Fruit fly (Drosophila melanogaster) whole organism, wandering third instar larva: Measurements from ENCODE around the gene Tep2.

Source experiments
- Abd-B ChIP-seq: fragments of >200 bp; optimal IDR thresholded peaks from 2 replicates; lab custom pipeline; 2017; ENCODE audit warnings: missing biosample characterization, missing genetic modification characterization
- CG32264 ChIP-seq: fragments of 200-800 bp; sonication (Bioruptor generic); optimal IDR thresholded peaks from 2 replicates; lab custom pipeline; 2016; ENCODE audit warnings: missing biosample characterization, missing genetic modification characterization
- CG9705 ChIP-seq: fragments of 200-800 bp; sonication (Bioruptor generic); optimal IDR thresholded peaks from 2 replicates; lab custom pipeline; 2018; ENCODE audit warnings: missing biosample characterization, mild to moderate bottlenecking, missing genetic modification characterization
- CrebA ChIP-seq: fragments of 200-800 bp; sonication (Bioruptor generic); optimal IDR thresholded peaks from 2 replicates; lab custom pipeline; 2016; ENCODE audit warnings: missing biosample characterization, mild to moderate bottlenecking, missing genetic modification characterization, borderline replicate concordance
- Dfd ChIP-seq: fragments of >200 bp; optimal IDR thresholded peaks from 2 replicates; lab custom pipeline; 2017; ENCODE audit warnings: missing biosample characterization, missing genetic modification characterization
- Dif ChIP-seq: fragments of 200-275, 200-300 bp; sonication (Bioruptor generic); optimal IDR thresholded peaks from 2 replicates; lab custom pipeline; 2018; ENCODE audit warnings: missing biosample characterization, missing genetic modification characterization; ENCODE audit not compliant: partially characterized antibody
- GATAd ChIP-seq: sonication (Bioruptor generic); optimal IDR thresholded peaks from 2 replicates; lab custom pipeline; 2016; ENCODE audit warnings: missing biosample characterization, missing genetic modification characterization
- HLH106 ChIP-seq: fragments of 200-800 bp; optimal IDR thresholded peaks from 3 replicates; lab custom pipeline; 2019; ENCODE audit warnings: missing biosample characterization, mild to moderate bottlenecking, missing genetic modification characterization, moderate library complexity
- Hnf4 ChIP-seq: fragments of 200-800 bp; sonication (Bioruptor generic); optimal IDR thresholded peaks from 2 replicates; lab custom pipeline; 2016; ENCODE audit warnings: missing biosample characterization, mild to moderate bottlenecking, missing genetic modification characterization
- Hr78 ChIP-seq: fragments of >200 bp; optimal IDR thresholded peaks from 2 replicates; lab custom pipeline; 2017; ENCODE audit warnings: missing biosample characterization, missing genetic modification characterization
- Hr83 ChIP-seq: fragments of 200-300 bp; sonication (Bioruptor generic); optimal IDR thresholded peaks from 2 replicates; lab custom pipeline; 2016; ENCODE audit warnings: missing biosample characterization, mild to moderate bottlenecking, missing genetic modification characterization, moderate library complexity; ENCODE audit not compliant: poor library complexity, severe bottlenecking
- Jra ChIP-seq: sonication (Bioruptor generic); optimal IDR thresholded peaks from 2 replicates; lab custom pipeline; 2016; ENCODE audit warnings: missing biosample characterization, missing genetic modification characterization
- Mio ChIP-seq: sonication (Bioruptor generic); optimal IDR thresholded peaks from 2 replicates; lab custom pipeline; 2016; ENCODE audit warnings: missing biosample characterization, missing genetic modification characterization
- Myc ChIP-seq: fragments of >200 bp; optimal IDR thresholded peaks from 2 replicates; lab custom pipeline; 2017
- N ChIP-seq: fragments of >200 bp; optimal IDR thresholded peaks from 2 replicates; lab custom pipeline; 2018; ENCODE audit warnings: missing biosample characterization, missing external identifiers, missing genetic modification characterization
- OdsH ChIP-seq: fragments of 200-800 bp; sonication (Bioruptor generic); optimal IDR thresholded peaks from 2 replicates; lab custom pipeline; 2016; ENCODE audit warnings: missing biosample characterization, mild to moderate bottlenecking, missing genetic modification characterization
- Rel ChIP-seq, 2 experiments: fragments of 200-800 bp; sonication (Bioruptor generic) in 1 of 2; optimal IDR thresholded peaks; 2 replicates in 1 of 2; 3 replicates in 1 of 2; lab custom pipeline; 2016 to 2019; ENCODE audit warnings: mild to moderate bottlenecking in 2 of 2, missing biosample characterization in 2 of 2, missing genetic modification characterization in 2 of 2, moderate library complexity in 1 of 2
- Sp1 ChIP-seq: fragments of 200-800 bp; sonication (Bioruptor generic); optimal IDR thresholded peaks from 3 replicates; lab custom pipeline; 2019; ENCODE audit warnings: missing biosample characterization, mild to moderate bottlenecking, missing genetic modification characterization, moderate library complexity
- Vsx2 ChIP-seq: fragments of 200-300, 225-300 bp; sonication (Bioruptor generic); optimal IDR thresholded peaks from 2 replicates; lab custom pipeline; 2018; ENCODE audit warnings: missing biosample characterization, missing genetic modification characterization; ENCODE audit not compliant: partially characterized antibody
- br ChIP-seq: fragments of 200-800 bp; sonication (Bioruptor generic); optimal IDR thresholded peaks from 2 replicates; lab custom pipeline; 2016; ENCODE audit warnings: missing biosample characterization, missing genetic modification characterization
- brk ChIP-seq: fragments of 200-800 bp; sonication (Bioruptor generic); optimal IDR thresholded peaks from 2 replicates; lab custom pipeline; 2016; ENCODE audit warnings: missing biosample characterization, mild to moderate bottlenecking, missing genetic modification characterization
- dl ChIP-seq, 2 experiments: fragments of 175-275, 200-275 bp in 1 of 2; fragments of 200-275 bp in 1 of 2; sonication (Bioruptor generic); optimal IDR thresholded peaks; lab custom pipeline; 2018; ENCODE audit warnings: mild to moderate bottlenecking in 2 of 2, missing biosample characterization in 2 of 2, missing genetic modification characterization in 2 of 2, moderate library complexity in 2 of 2; ENCODE audit not compliant: partially characterized antibody in 2 of 2, insufficient read depth in 1 of 2
- dmrt93B ChIP-seq: fragments of 200-800 bp; sonication (Bioruptor generic); optimal IDR thresholded peaks from 2 replicates; lab custom pipeline; 2018; ENCODE audit warnings: missing biosample characterization, mild to moderate bottlenecking, missing genetic modification characterization
- dsf ChIP-seq: sonication (Bioruptor generic); optimal IDR thresholded peaks from 2 replicates; lab custom pipeline; 2016; ENCODE audit warnings: missing biosample characterization, missing genetic modification characterization, borderline replicate concordance
- ey ChIP-seq: fragments of 200-800 bp; sonication (Bioruptor generic); optimal IDR thresholded peaks from 2 replicates; lab custom pipeline; 2016; ENCODE audit warnings: missing biosample characterization, missing genetic modification characterization
- foxo ChIP-seq, 2 experiments: fragments of 200-800 bp; sonication (Bioruptor generic); optimal IDR thresholded peaks; 2 replicates in 1 of 2; 3 replicates in 1 of 2; lab custom pipeline; 2016 to 2017; ENCODE audit warnings: missing biosample characterization in 2 of 2, missing genetic modification characterization in 2 of 2
- fru ChIP-seq: fragments of 200-800 bp; sonication (Bioruptor generic); optimal IDR thresholded peaks from 3 replicates; lab custom pipeline; 2016; ENCODE audit warnings: missing biosample characterization, mild to moderate bottlenecking, missing genetic modification characterization
- h ChIP-seq: fragments of 200-800 bp; sonication (Bioruptor generic); optimal IDR thresholded peaks from 3 replicates; lab custom pipeline; 2016; ENCODE audit warnings: missing biosample characterization, mild to moderate bottlenecking, missing genetic modification characterization
- jim ChIP-seq: fragments of 175-275, 200-325 bp; sonication (Bioruptor generic); optimal IDR thresholded peaks from 2 replicates; lab custom pipeline; 2016; ENCODE audit warnings: missing biosample characterization, mild to moderate bottlenecking, missing genetic modification characterization
- lola ChIP-seq: fragments of >200 bp; optimal IDR thresholded peaks from 2 replicates; lab custom pipeline; 2017; ENCODE audit warnings: missing biosample characterization, missing genetic modification characterization
- pan ChIP-seq: fragments of >200 bp; optimal IDR thresholded peaks from 2 replicates; lab custom pipeline; 2017
- psq ChIP-seq: fragments of 200-800 bp; sonication (Bioruptor generic); optimal IDR thresholded peaks from 3 replicates; lab custom pipeline; 2017; ENCODE audit warnings: missing biosample characterization, mild to moderate bottlenecking, missing genetic modification characterization, moderate library complexity
- rgr ChIP-seq: fragments of 200-800 bp; sonication (Bioruptor generic); optimal IDR thresholded peaks from 3 replicates; lab custom pipeline; 2016; ENCODE audit warnings: missing biosample characterization, mild to moderate bottlenecking, missing genetic modification characterization
- sage ChIP-seq: fragments of 200-800 bp; sonication (Bioruptor generic); optimal IDR thresholded peaks from 2 replicates; lab custom pipeline; 2016; ENCODE audit warnings: missing biosample characterization, mild to moderate bottlenecking, missing genetic modification characterization
- sv ChIP-seq: fragments of 200-800 bp; sonication (Bioruptor generic); optimal IDR thresholded peaks from 3 replicates; lab custom pipeline; 2016; ENCODE audit warnings: missing biosample characterization, missing genetic modification characterization
- tai ChIP-seq: sonication (Bioruptor generic); optimal IDR thresholded peaks from 2 replicates; lab custom pipeline; 2016; ENCODE audit warnings: missing biosample characterization, missing genetic modification characterization
- usp ChIP-seq: fragments of >200 bp; optimal IDR thresholded peaks from 2 replicates; lab custom pipeline; 2017; ENCODE audit warnings: missing biosample characterization, missing genetic modification characterization
- woc ChIP-seq: sonication (Bioruptor generic); optimal IDR thresholded peaks from 2 replicates; lab custom pipeline; 2016; ENCODE audit warnings: missing biosample characterization, mild to moderate bottlenecking, missing genetic modification characterization

Gene Tep2

dm6 chr2L:7703534-7703933 lies 2.1 kb upstream of the Tep2 start:
- peak; percentile 61 for TF ChIP-seq dmrt93B (GFP tag; lab: Kevin White, UChicago)
- TF ChIP-seq Rel (GFP tag; optimal IDR thresholded peaks at IDR 0.05; lab: Kevin White, UChicago) = no peak
- TF ChIP-seq Rel (tag; optimal IDR thresholded peaks at IDR 0.05; lab: Kevin White, UChicago) = no peak
- no peak for TF ChIP-seq N (GFP tag; lab: Kevin White, UChicago)
- no peak for TF ChIP-seq CrebA
- no peak for TF ChIP-seq brk (GFP tag; lab: Kevin White, UChicago)
- peak; percentile 77 for TF ChIP-seq h (GFP tag; lab: Kevin White, UChicago)
- TF ChIP-seq Hnf4 (GFP tag; lab: Kevin White, UChicago) = peak; percentile 67
- peak; percentile 74 for TF ChIP-seq rgr
- TF ChIP-seq fru (GFP tag; lab: Kevin White, UChicago) = peak; percentile 79
- TF ChIP-seq Dfd = no peak
- no peak for TF ChIP-seq Vsx2
- no peak for TF ChIP-seq jim (GFP tag; lab: Kevin White, UChicago)
- TF ChIP-seq dsf (GFP tag; lab: Kevin White, UChicago) = no peak
- TF ChIP-seq pan = no peak
- TF ChIP-seq foxo (GFP tag; optimal IDR thresholded peaks at IDR 0.05; lab: Kevin White, UChicago) = peak in 1 of 2 experiments; percentile 79
- TF ChIP-seq ey (GFP tag; lab: Kevin White, UChicago) = peak; percentile 82
- TF ChIP-seq br (GFP tag; lab: Kevin White, UChicago) = peak; percentile 84
- TF ChIP-seq Hr78 (GFP tag; lab: Kevin White, UChicago) = no peak
- TF ChIP-seq CG9705 (GFP tag; lab: Kevin White, UChicago) = peak; percentile 42
- TF ChIP-seq CG32264 (GFP tag; lab: Kevin White, UChicago) = peak; percentile 30
- TF ChIP-seq Abd-B (GFP tag; lab: Kevin White, UChicago) = no peak
- no peak for TF ChIP-seq sage (GFP tag; lab: Kevin White, UChicago)
- TF ChIP-seq Mio (GFP tag; lab: Kevin White, UChicago) = no peak
- TF ChIP-seq Sp1 = peak; percentile 77
- peak; percentile 75 for TF ChIP-seq tai (GFP tag; lab: Kevin White, UChicago)
- TF ChIP-seq dl (GFP tag; optimal IDR thresholded peaks at IDR 0.05; lab: Kevin White, UChicago; ENCODE audit: insufficient read depth in 1 of 2, partially characterized antibody in 2 of 2) = no peak
- peak; percentile 82 for TF ChIP-seq HLH106 (tag; lab: Kevin White, UChicago)
- no peak for TF ChIP-seq lola (GFP tag; lab: Kevin White, UChicago)
- peak; percentile 37 for TF ChIP-seq woc
- TF ChIP-seq Jra = peak; percentile 34
- TF ChIP-seq sv (GFP tag; lab: Kevin White, UChicago) = no peak
- no peak for TF ChIP-seq Dif (GFP tag; lab: Kevin White, UChicago)
- no peak for TF ChIP-seq Hr83 (GFP tag; lab: Kevin White, UChicago)
- TF ChIP-seq OdsH (GFP tag; lab: Kevin White, UChicago) = peak; percentile 79
- no peak for TF ChIP-seq Myc
- TF ChIP-seq GATAd (GFP tag; lab: Kevin White, UChicago) = no peak
- no peak for TF ChIP-seq usp (GFP tag; lab: Kevin White, UChicago)
- TF ChIP-seq psq (GFP tag; lab: Kevin White, UChicago) = peak; percentile 67
- TF ChIP-seq, all 38 proteins: peak for 17

- TF ChIP-seq jim (GFP tag; lab: Kevin White, UChicago) (no peak), N (GFP tag; lab: Kevin White, UChicago) (no peak), brk (GFP tag; lab: Kevin White, UChicago) (peak; percentile 5), br (GFP tag; lab: Kevin White, UChicago) (no peak), fru (GFP tag; lab: Kevin White, UChicago) (peak; percentile 90), Hnf4 (GFP tag; lab: Kevin White, UChicago) (peak; percentile 36), h (GFP tag; lab: Kevin White, UChicago) (peak; percentile 42), Vsx2 (no peak), ey (GFP tag; lab: Kevin White, UChicago) (peak; percentile 38), lola (GFP tag; lab: Kevin White, UChicago) (no peak), rgr (peak; percentile 43), dsf (GFP tag; lab: Kevin White, UChicago) (no peak), Abd-B (GFP tag; lab: Kevin White, UChicago) (no peak), foxo (GFP tag; optimal IDR thresholded peaks at IDR 0.05; lab: Kevin White, UChicago) (peak in 1 of 2 experiments; percentile 42), Jra (no peak), CG32264 (GFP tag; lab: Kevin White, UChicago) (no peak), dl (GFP tag; optimal IDR thresholded peaks at IDR 0.05; lab: Kevin White, UChicago; ENCODE audit: insufficient read depth in 1 of 2, partially characterized antibody in 2 of 2) (no peak), sv (GFP tag; lab: Kevin White, UChicago) (peak; percentile 37), usp (GFP tag; lab: Kevin White, UChicago) (no peak), CrebA (peak; percentile 2), Hr78 (GFP tag; lab: Kevin White, UChicago) (no peak), sage (GFP tag; lab: Kevin White, UChicago) (peak; percentile 34), HLH106 (tag; lab: Kevin White, UChicago) (peak; percentile 42), Mio (GFP tag; lab: Kevin White, UChicago) (no peak), Hr83 (GFP tag; lab: Kevin White, UChicago) (no peak), Dif (GFP tag; lab: Kevin White, UChicago) (peak; percentile 41), Myc (peak; percentile 48), dmrt93B (GFP tag; lab: Kevin White, UChicago) (no peak), OdsH (GFP tag; lab: Kevin White, UChicago) (no peak), tai (GFP tag; lab: Kevin White, UChicago) (peak; percentile 32), GATAd (GFP tag; lab: Kevin White, UChicago) (no peak), pan (no peak), CG9705 (GFP tag; lab: Kevin White, UChicago) (no peak), Sp1 (no peak), psq (GFP tag; lab: Kevin White, UChicago) (peak; percentile 35), Dfd (no peak), woc (no peak), Rel (GFP tag; optimal IDR thresholded peaks at IDR 0.05; lab: Kevin White, UChicago) (no peak), Rel (tag; optimal IDR thresholded peaks at IDR 0.05; lab: Kevin White, UChicago) (no peak)
Observed at dm6 chr2L:7702383-7703188, 1.2 kb upstream of the Tep2 start, which contains the start of gene Tep3. Gene Tep3 (plus strand): TSS chr2L:7702805.
